Fruit fly (Drosophila melanogaster): ENCODE results near the gene PGRP-SB1.

Gene PGRP-SB1

DNA sequence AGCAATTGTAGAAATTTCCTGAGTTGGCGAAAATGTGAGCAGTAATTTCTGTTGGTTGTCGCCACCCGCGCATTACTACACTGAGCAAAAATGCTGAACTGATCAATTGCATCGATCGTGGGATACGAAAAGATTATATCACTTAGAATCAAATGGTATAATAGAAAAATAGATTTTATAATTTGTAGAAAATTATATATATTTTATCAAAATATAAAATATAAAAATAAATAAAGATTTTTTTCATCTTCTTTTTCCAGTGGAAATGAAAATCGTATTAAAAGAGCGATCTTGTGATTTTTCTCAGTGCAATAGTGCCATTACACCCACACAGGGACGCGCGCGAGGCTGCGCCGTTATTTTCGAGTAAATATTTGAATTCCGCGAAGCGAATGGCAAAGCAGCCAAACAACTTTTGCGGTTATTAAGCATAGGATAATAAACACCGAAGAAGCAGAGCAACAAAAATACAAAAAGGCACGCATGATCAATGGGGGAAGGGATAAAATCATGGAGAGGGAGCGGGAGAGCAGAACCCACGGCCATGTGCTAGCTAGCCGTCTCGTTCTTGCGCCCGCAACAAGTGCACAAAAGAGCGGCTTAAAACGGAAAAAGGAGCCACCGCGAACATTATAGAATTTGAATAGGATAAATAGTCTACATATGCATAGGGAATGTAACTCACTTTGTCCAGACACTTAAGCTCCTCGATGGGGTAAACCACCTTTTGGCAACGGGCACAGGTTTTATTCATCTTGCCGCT is 17.4 kb downstream of the PGRP-SB1 start (continued):
- TF ChIP-seq CG8924 (tag; optimal IDR thresholded peaks at IDR 0.05) = peak; percentile 68
- no peak for TF ChIP-seq Dll (GFP tag; IDR thresholded peaks at IDR 0.05; ENCODE audit: partially characterized antibody)
- TF ChIP-seq CG30403 (GFP tag; optimal IDR thresholded peaks at IDR 0.05) = peak; percentile 42
- TF ChIP-seq zf30C (GFP tag; optimal IDR thresholded peaks at IDR 0.05) = peak; percentile 63
- TF ChIP-seq CG10565 (GFP tag; optimal IDR thresholded peaks at IDR 0.05) = no peak
- TF ChIP-seq luna (GFP tag; optimal IDR thresholded peaks at IDR 0.05) = no peak
- TF ChIP-seq bsh (GFP tag; optimal IDR thresholded peaks at IDR 0.05) = peak in 1 of 2 experiments; percentile 20
- TF ChIP-seq CG14710 (tag; optimal IDR thresholded peaks at IDR 0.05) = peak; percentile 19
- TF ChIP-seq CG6813 (GFP tag; optimal IDR thresholded peaks at IDR 0.05) = peak; percentile 25
- peak; percentile 36; the same call in 1 of the 2 replicates for TF ChIP-seq ranshi (GFP tag; IDR thresholded peaks at IDR 0.05)
- TF ChIP-seq CG8281 (tag; optimal IDR thresholded peaks at IDR 0.05) = no peak
- peak; percentile 46 for TF ChIP-seq CG10147 (GFP tag; optimal IDR thresholded peaks at IDR 0.05)
- TF ChIP-seq CG12391 (tag; optimal IDR thresholded peaks at IDR 0.05) = peak; percentile 44
- no peak for TF ChIP-seq z (GFP tag; IDR thresholded peaks at IDR 0.05)
- peak; percentile 19 for TF ChIP-seq D19A (tag; optimal IDR thresholded peaks at IDR 0.05)
- peak; percentile 6 for TF ChIP-seq CG13424 (tag; optimal IDR thresholded peaks at IDR 0.05)
- no peak for TF ChIP-seq ab (GFP tag; optimal IDR thresholded peaks at IDR 0.05)
- TF ChIP-seq CG11456 (GFP tag; IDR thresholded peaks at IDR 0.05) = peak; percentile 78; the same call in 1 of the 3 replicates
- TF ChIP-seq Chrac-16 (GFP tag; optimal IDR thresholded peaks at IDR 0.05) = no peak
- peak; percentile 68 for TF ChIP-seq Med (GFP tag)
- TF ChIP-seq B-H1 (GFP tag; IDR thresholded peaks at IDR 0.05) = no peak; the same call in 2 of the 3 replicates
- peak; percentile 18 for TF ChIP-seq Meics (GFP tag; optimal IDR thresholded peaks at IDR 0.05)
- TF ChIP-seq phol (tag; optimal IDR thresholded peaks at IDR 0.05) = peak; percentile 50
- TF ChIP-seq CG3838 (GFP tag; optimal IDR thresholded peaks at IDR 0.05) = no peak
- no peak for TF ChIP-seq dati (GFP tag; IDR thresholded peaks at IDR 0.05)
- TF ChIP-seq Kr (GFP tag; optimal IDR thresholded peaks at IDR 0.05) = peak; percentile 0
- no peak for TF ChIP-seq amos (GFP tag; IDR thresholded peaks at IDR 0.05; ENCODE audit: partially characterized antibody)
- TF ChIP-seq C15 (GFP tag; IDR thresholded peaks at IDR 0.05) = no peak
- TF ChIP-seq CG10274 (GFP tag; optimal IDR thresholded peaks at IDR 0.05) = peak; percentile 31
- TF ChIP-seq trh (GFP tag; optimal IDR thresholded peaks at IDR 0.05) = peak; percentile 7
- peak; percentile 45 for TF ChIP-seq fd96Cb (tag; optimal IDR thresholded peaks at IDR 0.05)
- peak; percentile 15 for TF ChIP-seq ATbp (GFP tag; optimal IDR thresholded peaks at IDR 0.05)
- TF ChIP-seq CG15514 (GFP tag; optimal IDR thresholded peaks at IDR 0.05) = peak; percentile 16
- TF ChIP-seq kah (GFP tag; optimal IDR thresholded peaks at IDR 0.05) = no peak
- TF ChIP-seq CG17359 (tag; optimal IDR thresholded peaks at IDR 0.05) = peak; percentile 66
- TF ChIP-seq CG1603 (tag; optimal IDR thresholded peaks at IDR 0.05) = no peak
- no peak for TF ChIP-seq CG18619 (GFP tag; optimal IDR thresholded peaks at IDR 0.05)
- TF ChIP-seq Antp (GFP tag; optimal IDR thresholded peaks at IDR 0.05) = no peak
- TF ChIP-seq zen (tag; optimal IDR thresholded peaks at IDR 0.05) = peak; percentile 33
- peak; percentile 28 for TF ChIP-seq CG13775 (GFP tag; optimal IDR thresholded peaks at IDR 0.05)
- peak; percentile 48; the same call in 1 of the 2 replicates for TF ChIP-seq CG9215 (GFP tag; IDR thresholded peaks at IDR 0.05)
- TF ChIP-seq Sry-δ (GFP tag; optimal IDR thresholded peaks at IDR 0.05) = no peak
- TF ChIP-seq tna (GFP tag; IDR thresholded peaks at IDR 0.05; ENCODE audit: partially characterized antibody) = no peak
- TF ChIP-seq Sox102F (GFP tag; optimal IDR thresholded peaks at IDR 0.05) = peak; percentile 12
- peak; percentile 6 for TF ChIP-seq Ssrp (tag; optimal IDR thresholded peaks at IDR 0.05)
- TF ChIP-seq inv (GFP tag; IDR thresholded peaks at IDR 0.05; ENCODE audit: partially characterized antibody) = no peak
- TF ChIP-seq CG2202 (tag; optimal IDR thresholded peaks at IDR 0.05) = no peak
- TF ChIP-seq ind (GFP tag; optimal IDR thresholded peaks at IDR 0.05) = no peak

Measured in whole organism, embryonic.